Worm (Caenorhabditis elegans): ENCODE measurements around the gene rbm-34.

DNA sequence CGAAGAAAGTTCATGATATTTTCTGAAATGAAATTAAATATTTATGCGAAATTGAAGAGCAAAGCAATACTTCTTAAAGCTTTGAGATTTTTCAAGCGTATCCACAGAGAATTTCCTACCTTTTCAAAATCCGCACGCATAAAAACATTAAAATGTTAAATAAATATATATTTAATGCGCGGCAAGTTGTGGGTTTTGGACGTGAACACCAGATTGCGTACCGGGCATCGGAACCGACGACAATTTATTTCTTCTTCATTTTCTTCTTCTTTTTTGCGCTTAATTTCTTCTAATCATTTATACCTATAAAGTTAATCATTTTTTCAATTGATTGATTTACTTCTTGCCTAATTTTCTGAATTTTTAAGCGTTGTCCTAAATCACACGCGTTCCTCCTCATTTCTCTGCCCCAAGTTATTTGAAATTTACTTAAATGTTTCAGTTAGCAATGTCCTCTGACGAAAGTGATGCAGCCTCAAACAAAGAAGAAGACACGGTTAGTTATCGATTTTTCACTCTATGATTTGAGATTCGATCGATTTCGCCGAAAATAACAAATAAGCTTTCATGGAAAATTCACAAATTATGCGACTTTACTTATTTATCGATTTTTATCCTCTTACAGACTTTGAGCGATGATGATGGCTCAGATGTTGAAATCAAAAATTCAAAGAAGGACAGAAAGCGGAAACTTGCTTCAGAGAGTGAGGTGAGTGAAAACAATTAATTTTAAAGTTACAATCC, 34.0 kb upstream of the rbm-34 start, which contains the start of the genes bre-5 and spt-5:
- TF ChIP-seq snpc-4 (tag; optimal IDR thresholded peaks at IDR 0.05) (no peak), mep-1 (tag; optimal IDR thresholded peaks at IDR 0.05) (no peak), pha-4 (tag; optimal IDR thresholded peaks at IDR 0.05) (no peak), zip-8 (tag; optimal IDR thresholded peaks at IDR 0.05) (no peak), ceh-83 (GFP tag; optimal IDR thresholded peaks at IDR 0.05) (no peak), lsy-2 (tag; optimal IDR thresholded peaks at IDR 0.05) (peak; percentile 44)

Data from whole organism, mixed stage, embryonic.